Fruit fly (Drosophila melanogaster): ENCODE results near the gene heca.

The heca gene

DNA sequence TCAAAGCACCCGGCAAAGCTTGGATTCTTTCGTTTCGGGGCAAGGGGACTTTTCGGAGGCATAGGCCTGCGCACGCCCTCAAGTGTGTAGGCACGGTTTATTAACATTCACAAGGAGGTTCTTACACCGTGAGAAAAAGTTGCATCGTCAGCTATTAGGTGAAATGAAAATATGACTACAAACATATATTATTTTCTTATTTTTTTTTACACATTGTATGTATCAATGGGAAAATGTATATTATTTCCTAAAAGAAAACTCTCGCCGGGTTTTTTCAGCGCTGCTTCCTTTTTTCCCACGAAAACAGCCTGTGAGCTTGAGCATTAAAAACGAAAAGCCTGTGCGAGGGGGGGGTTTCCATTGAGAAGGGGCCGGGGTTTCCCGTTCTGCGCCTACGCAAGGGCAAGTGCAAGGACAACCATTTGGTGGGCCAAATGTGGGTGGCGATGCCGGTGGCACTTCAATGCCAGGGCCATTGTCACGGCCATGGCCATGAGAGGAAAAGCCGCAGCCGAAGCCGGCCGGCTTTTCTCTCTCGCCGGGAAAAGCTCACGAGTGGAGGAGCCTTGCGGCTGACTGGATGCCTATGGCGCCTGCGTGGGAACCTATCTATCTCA, 47.8 kb downstream of the heca start (continued):
- no peak for TF ChIP-seq Scr (GFP tag; IDR thresholded peaks at IDR 0.05; ENCODE audit: partially characterized antibody)
- TF ChIP-seq pho (GFP tag; optimal IDR thresholded peaks at IDR 0.05) = peak; percentile 45
- no peak for TF ChIP-seq CG1792 (GFP tag; optimal IDR thresholded peaks at IDR 0.05)
- peak; percentile 18 for TF ChIP-seq CG13624 (GFP tag; optimal IDR thresholded peaks at IDR 0.05)
- no peak for TF ChIP-seq dm (GFP tag; optimal IDR thresholded peaks at IDR 0.05)
- no peak for TF ChIP-seq pb (GFP tag; optimal IDR thresholded peaks at IDR 0.05)
- peak; percentile 85 for TF ChIP-seq Fer1 (GFP tag; optimal IDR thresholded peaks at IDR 0.05)
- no peak for TF ChIP-seq CG17385 (GFP tag; optimal IDR thresholded peaks at IDR 0.05)
- TF ChIP-seq Ets65A (GFP tag) = peak; percentile 89
- TF ChIP-seq CG31388 (GFP tag; optimal IDR thresholded peaks at IDR 0.05) = no peak
- TF ChIP-seq tx (GFP tag; optimal IDR thresholded peaks at IDR 0.05) = no peak
- 0 out of 3 replicates have a peak, but pooled peaks have one; percentile 17 for TF ChIP-seq Aef1 (GFP tag; IDR thresholded peaks at IDR 0.05)
- no peak for TF ChIP-seq CG32767 (GFP tag; IDR thresholded peaks at IDR 0.05)
- TF ChIP-seq fru (optimal IDR thresholded peaks at IDR 0.05) = no peak
- TF ChIP-seq CG12391 (tag; optimal IDR thresholded peaks at IDR 0.05) = no peak
- no peak for TF ChIP-seq wor (GFP tag; IDR thresholded peaks at IDR 0.05)
- TF ChIP-seq dysf (GFP tag; IDR thresholded peaks at IDR 0.05) = peak; percentile 69; the same call in 2 of the 3 replicates
- no peak for TF ChIP-seq unc-4 (GFP tag; IDR thresholded peaks at IDR 0.05; ENCODE audit: partially characterized antibody)
- TF ChIP-seq bsh (GFP tag; optimal IDR thresholded peaks at IDR 0.05) = peak in 1 of 2 experiments; percentile 13
- no peak for TF ChIP-seq chn (GFP tag; optimal IDR thresholded peaks at IDR 0.05)
- TF ChIP-seq CG1529 (GFP tag; optimal IDR thresholded peaks at IDR 0.05) = no peak
- TF ChIP-seq zen2 (GFP tag; IDR thresholded peaks at IDR 0.05; ENCODE audit: partially characterized antibody) = no peak
- TF ChIP-seq al (GFP tag; IDR thresholded peaks at IDR 0.05) = 0 out of 2 replicates have a peak, but pooled peaks have one; percentile 34
- no peak for TF ChIP-seq peb (GFP tag; IDR thresholded peaks at IDR 0.05)
- TF ChIP-seq CG13123 (GFP tag; optimal IDR thresholded peaks at IDR 0.05) = no peak
- TF ChIP-seq bab2 (GFP tag; optimal IDR thresholded peaks at IDR 0.05) = no peak
- TF ChIP-seq CG9817 (tag; optimal IDR thresholded peaks at IDR 0.05) = peak; percentile 4
- TF ChIP-seq zfh2 (GFP tag; optimal IDR thresholded peaks at IDR 0.05) = peak; percentile 30
- TF ChIP-seq CG1603 (tag; optimal IDR thresholded peaks at IDR 0.05) = no peak
- TF ChIP-seq nerfin-2 (GFP tag; IDR thresholded peaks at IDR 0.05; ENCODE audit: partially characterized antibody) = no peak
- peak; percentile 50 for TF ChIP-seq CG9727 (GFP tag; optimal IDR thresholded peaks at IDR 0.05)
- TF ChIP-seq Dip3 (GFP tag; optimal IDR thresholded peaks at IDR 0.05) = peak; percentile 4
- TF ChIP-seq br (optimal IDR thresholded peaks at IDR 0.05) = no peak
- peak; percentile 80 for TF ChIP-seq CG2120 (GFP tag; optimal IDR thresholded peaks at IDR 0.05)
- no peak for TF ChIP-seq Sry-β (GFP tag; optimal IDR thresholded peaks at IDR 0.05)
- TF ChIP-seq CG4282 (GFP tag; optimal IDR thresholded peaks at IDR 0.05) = no peak
- peak; percentile 53 for TF ChIP-seq Fer3 (tag; optimal IDR thresholded peaks at IDR 0.05)
- no peak for TF ChIP-seq mam (GFP tag; optimal IDR thresholded peaks at IDR 0.05)
- TF ChIP-seq sens (GFP tag) = peak; percentile 46
- peak; percentile 60 for TF ChIP-seq CG9215 (GFP tag; IDR thresholded peaks at IDR 0.05)
- TF ChIP-seq fd3F (GFP tag; optimal IDR thresholded peaks at IDR 0.05) = no peak
- TF ChIP-seq CG16779 (GFP tag; IDR thresholded peaks at IDR 0.05) = no peak
- no peak for TF ChIP-seq pzg (GFP tag; optimal IDR thresholded peaks at IDR 0.05)
- TF ChIP-seq gcm (GFP tag; optimal IDR thresholded peaks at IDR 0.05) = no peak
- no peak for TF ChIP-seq fd64A (GFP tag; optimal IDR thresholded peaks at IDR 0.05)
- peak; percentile 46; the same call in 1 of the 2 replicates for TF ChIP-seq CG31224 (GFP tag; IDR thresholded peaks at IDR 0.05)
- peak; percentile 42 for TF ChIP-seq CG7839 (tag; optimal IDR thresholded peaks at IDR 0.05)
- TF ChIP-seq CG12155 (GFP tag; optimal IDR thresholded peaks at IDR 0.05) = no peak
- TF ChIP-seq Drgx (GFP tag; IDR thresholded peaks at IDR 0.05) = peak; percentile 30; the same call in 1 of the 2 replicates
- TF ChIP-seq CG12744 (GFP tag; optimal IDR thresholded peaks at IDR 0.05) = no peak
- no peak for TF ChIP-seq tio (GFP tag; optimal IDR thresholded peaks at IDR 0.05)
- peak; percentile 22 for TF ChIP-seq CG10209 (GFP tag; optimal IDR thresholded peaks at IDR 0.05)
